Worm (Caenorhabditis elegans) whole organism, mixed stage, embryonic: ENCODE data around the gene grd-11.

Source experiments
- M03D4.4 ChIP-seq: sonication (generic microtip); optimal IDR thresholded peaks from 2 replicates; lab custom pipeline; 2017; ENCODE audit warnings: mild to moderate bottlenecking, missing genetic modification characterization, missing compliant biosample characterization
- bed-3 ChIP-seq: fragments of 200-800 bp; sonication (Bioruptor generic); optimal IDR thresholded peaks from 3 replicates; lab custom pipeline; 2018; ENCODE audit warnings: mild to moderate bottlenecking, missing genetic modification characterization, moderate library complexity, missing compliant biosample characterization
- blmp-1 ChIP-seq: fragments of 150-350 bp; optimal IDR thresholded peaks from 2 replicates; lab custom pipeline; 2014; ENCODE audit warnings: missing biosample characterization, missing genetic modification characterization
- ceh-39 ChIP-seq: fragments of 150-350 bp; optimal IDR thresholded peaks from 2 replicates; lab custom pipeline; 2014; ENCODE audit warnings: missing biosample characterization, missing genetic modification characterization
- ceh-83 ChIP-seq: fragments of 200-800 bp; sonication (Bioruptor generic); optimal IDR thresholded peaks from 2 replicates; lab custom pipeline; 2018; ENCODE audit warnings: mild to moderate bottlenecking, missing genetic modification characterization, missing compliant biosample characterization
- ces-1 ChIP-seq: fragments of 150-350 bp; optimal IDR thresholded peaks from 2 replicates; lab custom pipeline; 2014; ENCODE audit warnings: missing biosample characterization, missing genetic modification reagents, missing genetic modification characterization
- lsy-2 ChIP-seq: fragments of 150-350 bp; optimal IDR thresholded peaks from 2 replicates; lab custom pipeline; 2014; ENCODE audit warnings: missing biosample characterization, missing genetic modification characterization
- mep-1 ChIP-seq: fragments of 150-350 bp; optimal IDR thresholded peaks from 2 replicates; lab custom pipeline; 2017; ENCODE audit warnings: missing biosample characterization, missing genetic modification reagents, missing genetic modification characterization, inconsistent platforms
- mls-2 ChIP-seq: sonication (generic microtip); optimal IDR thresholded peaks from 2 replicates; lab custom pipeline; 2016; ENCODE audit warnings: mild to moderate bottlenecking, missing genetic modification characterization, moderate library complexity, missing compliant biosample characterization
- nhr-2 ChIP-seq: fragments of 150-350 bp; optimal IDR thresholded peaks from 2 replicates; lab custom pipeline; 2014; ENCODE audit warnings: missing biosample characterization, missing genetic modification characterization
- nhr-76 ChIP-seq: sonication (generic microtip); optimal IDR thresholded peaks from 2 replicates; lab custom pipeline; 2017; ENCODE audit warnings: missing biosample characterization, missing genetic modification characterization
- pha-4 ChIP-seq: fragments of 150-350 bp; optimal IDR thresholded peaks from 2 replicates; lab custom pipeline; 2018; ENCODE audit warnings: missing biosample characterization, missing genetic modification reagents, missing genetic modification characterization
- sptf-1 ChIP-seq: sonication (generic microtip); optimal IDR thresholded peaks from 2 replicates; lab custom pipeline; 2017; ENCODE audit warnings: mild to moderate bottlenecking, missing genetic modification characterization, moderate library complexity, missing compliant biosample characterization
- tbx-8 ChIP-seq: fragments of 200-800 bp; sonication (Bioruptor generic); optimal IDR thresholded peaks from 2 replicates; lab custom pipeline; 2018; ENCODE audit warnings: mild to moderate bottlenecking, missing genetic modification characterization, moderate library complexity, missing compliant biosample characterization
- unc-120 ChIP-seq: sonication (generic microtip); optimal IDR thresholded peaks from 2 replicates; lab custom pipeline; 2017; ENCODE audit warnings: missing genetic modification characterization, missing compliant biosample characterization; ENCODE audit not compliant: poor library complexity, severe bottlenecking
- unc-39 ChIP-seq: fragments of 150-350 bp; optimal IDR thresholded peaks from 2 replicates; lab custom pipeline; 2014; ENCODE audit warnings: missing biosample characterization, missing genetic modification characterization
- ztf-11 ChIP-seq: fragments of 150-350 bp; optimal IDR thresholded peaks from 2 replicates; lab custom pipeline; 2014; ENCODE audit warnings: missing biosample characterization, missing genetic modification characterization

grd-11 gene

ce11 chrV:20413426-20413825 lies 56.9 kb downstream of the grd-11 start:
- TF ChIP-seq nhr-76 (tag; lab: Kevin White, UChicago), result no peak
- no peak for TF ChIP-seq nhr-2
- no peak for TF ChIP-seq ceh-39
- TF ChIP-seq blmp-1, result no peak
- TF ChIP-seq pha-4, result no peak
- no peak for TF ChIP-seq sptf-1 (tag; lab: Kevin White, UChicago)

ce11 chrV:20413936-20414335 lies 57.4 kb downstream of the grd-11 start:
- TF ChIP-seq unc-120 (tag; lab: Kevin White, UChicago) (no peak), mep-1 (tag; lab: Kevin White, UChicago) (no peak), mls-2 (tag; lab: Kevin White, UChicago) (no peak), pha-4 (no peak), tbx-8 (GFP tag; lab: Kevin White, UChicago) (no peak), lsy-2 (no peak), bed-3 (GFP tag; lab: Kevin White, UChicago) (no peak), M03D4.4 (tag; lab: Kevin White, UChicago) (no peak), ceh-83 (GFP tag; lab: Kevin White, UChicago) (no peak), ces-1 (no peak), ztf-11 (tag; lab: Kevin White, UChicago) (no peak), blmp-1 (no peak), nhr-2 (no peak), unc-39 (tag; lab: Kevin White, UChicago) (no peak)
